Worm (Caenorhabditis elegans): ENCODE data around the gene F14D7.14.
"Not testable (repeated sequence)": the region's sequence is repeated elsewhere in the genome, so short reads cannot be mapped to it uniquely, and the experiment has no call there.

The F14D7.14 gene

DNA sequence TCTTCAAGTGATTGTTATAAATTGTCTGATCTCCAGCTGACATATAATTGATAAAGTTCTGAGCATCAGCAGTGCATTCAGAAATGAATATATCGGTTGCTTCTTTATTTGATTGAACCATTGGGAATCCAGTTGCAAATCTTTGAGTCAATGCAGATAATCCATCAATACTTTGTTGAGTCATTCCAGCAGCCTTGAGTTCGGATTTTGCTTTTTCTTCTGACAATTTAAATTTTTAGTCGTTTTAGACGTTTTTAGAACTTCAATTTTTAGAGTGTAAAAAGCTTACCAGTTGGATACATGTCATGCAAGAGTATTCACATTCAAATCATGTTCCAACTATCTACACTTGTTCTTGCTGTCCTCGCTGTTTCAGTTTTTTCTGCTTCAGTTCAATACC, at the start of gene F14D7.14:
Gene F14D7.14, plus strand, starts transcription at position 301 of the 400 bp plus-strand sequence.
- TF ChIP-seq isw-1 (GFP tag; IDR thresholded peaks at IDR 0.05); aly-2 (tag; optimal IDR thresholded peaks at IDR 0.05); nhr-11 (tag; optimal IDR thresholded peaks at IDR 0.05): not testable (repeated sequence)

DNA sequence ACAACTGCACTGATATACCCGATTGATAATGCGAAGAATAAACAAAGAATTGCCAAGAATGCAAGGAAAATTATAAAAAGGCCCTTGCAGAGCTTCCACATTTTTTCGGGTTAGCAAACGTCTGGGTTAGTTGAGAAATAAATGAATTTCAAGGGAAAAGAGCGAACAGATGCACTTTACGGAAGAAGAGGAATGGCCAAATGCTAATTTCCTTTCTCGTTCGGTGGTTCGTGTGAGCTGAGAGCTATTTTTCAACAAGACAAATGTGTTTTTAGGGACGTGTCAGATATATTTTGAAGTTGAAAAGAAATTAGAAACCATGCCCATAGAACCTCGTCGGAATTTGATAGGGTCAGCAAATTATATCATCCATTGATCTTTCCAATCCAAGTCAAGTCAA, 48.9 kb upstream of the F14D7.14 start, which contains the start of gene F40G12.2:
Gene F40G12.2, minus strand, starts transcription at position 101 of the 400 bp plus-strand sequence.
- TF ChIP-seq ama-1 (optimal IDR thresholded peaks at IDR 0.05) (no peak), unc-62 (GFP tag; optimal IDR thresholded peaks at IDR 0.05) (no peak), snu-23 (GFP tag; optimal IDR thresholded peaks at IDR 0.05) (no peak), nhr-20 (tag; optimal IDR thresholded peaks at IDR 0.05) (no peak), dpl-1 (GFP tag; optimal IDR thresholded peaks at IDR 0.05) (no peak), blmp-1 (tag; optimal IDR thresholded peaks at IDR 0.05) (no peak), egl-13 (tag; optimal IDR thresholded peaks at IDR 0.05) (no peak), skn-1 (tag; optimal IDR thresholded peaks at IDR 0.05) (no peak), isw-1 (GFP tag; IDR thresholded peaks at IDR 0.05) (no peak), sup-37 (GFP tag; optimal IDR thresholded peaks at IDR 0.05) (no peak), ceh-82 (tag; optimal IDR thresholded peaks at IDR 0.05) (no peak), sox-4 (tag; optimal IDR thresholded peaks at IDR 0.05) (no peak), ets-5 (GFP tag; IDR thresholded peaks at IDR 0.05) (no peak)

DNA sequence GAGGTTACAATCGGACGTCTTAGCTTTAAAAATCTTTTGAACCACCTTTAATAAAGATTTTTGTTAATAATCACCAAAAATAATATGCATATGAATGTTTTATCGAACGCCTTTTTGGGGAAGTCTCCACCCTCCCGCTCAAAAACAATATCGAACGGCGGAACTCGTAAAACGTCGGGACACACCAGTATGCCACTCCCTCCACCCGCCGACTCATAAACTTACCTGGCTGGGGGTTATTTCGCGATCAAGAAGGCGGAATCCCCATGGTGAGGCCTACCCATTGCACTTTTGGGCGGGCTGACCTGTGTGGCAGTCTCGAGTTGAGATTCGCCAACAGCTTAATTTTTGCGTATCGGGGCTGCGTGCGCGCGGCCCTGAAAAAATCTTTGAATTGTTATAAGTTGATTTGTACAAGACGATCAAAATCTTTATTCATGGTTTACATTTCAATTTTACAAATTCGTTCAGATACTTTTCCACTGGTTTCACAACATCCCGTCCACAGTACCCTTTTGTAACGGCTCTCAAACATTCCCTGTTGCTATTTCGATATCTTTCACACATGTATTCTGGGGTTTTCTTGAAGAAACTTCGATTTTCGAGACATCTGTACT, 42.3 kb upstream of the F14D7.14 start:
- TF ChIP-seq fkh-8 (tag; optimal IDR thresholded peaks at IDR 0.05) (no peak), hpl-2 (GFP tag; optimal IDR thresholded peaks at IDR 0.05) (no peak), nhr-19 (GFP tag; conservative IDR thresholded peaks at IDR 0.05) (no peak), mef-2 (tag; optimal IDR thresholded peaks at IDR 0.05) (no peak), fkh-4 (tag; optimal IDR thresholded peaks at IDR 0.05; ENCODE audit: borderline replicate concordance) (no peak)

DNA sequence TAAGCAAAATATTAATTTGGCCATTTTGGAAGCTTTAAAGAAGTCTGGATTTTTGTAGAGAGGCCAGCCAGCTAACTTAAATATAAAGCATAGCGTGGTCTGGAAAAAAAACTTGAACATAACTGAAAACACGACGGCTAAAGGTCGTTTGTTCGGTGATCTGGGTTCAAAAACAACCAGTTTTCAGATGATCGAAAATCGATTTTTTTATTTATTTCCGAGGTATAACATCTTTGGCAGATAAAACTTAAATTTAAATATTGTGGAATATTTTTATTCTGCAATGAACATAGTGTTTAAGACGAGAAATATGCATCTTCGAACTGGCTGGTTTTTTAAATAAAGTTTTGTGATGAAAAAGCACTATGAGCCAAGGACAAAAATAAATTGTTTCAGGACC, 41.1 kb upstream of the F14D7.14 start, which contains the start of gene F40G12.4:
Gene F40G12.4, minus strand, starts transcription at position 101 of the 400 bp plus-strand sequence.
- no peak for TF ChIP-seq efl-3 (GFP tag; optimal IDR thresholded peaks at IDR 0.05)
- no peak for TF ChIP-seq lir-3 (tag; optimal IDR thresholded peaks at IDR 0.05; ENCODE audit: poor library complexity)
- no peak for TF ChIP-seq xbp-1 (tag; optimal IDR thresholded peaks at IDR 0.05)

DNA sequence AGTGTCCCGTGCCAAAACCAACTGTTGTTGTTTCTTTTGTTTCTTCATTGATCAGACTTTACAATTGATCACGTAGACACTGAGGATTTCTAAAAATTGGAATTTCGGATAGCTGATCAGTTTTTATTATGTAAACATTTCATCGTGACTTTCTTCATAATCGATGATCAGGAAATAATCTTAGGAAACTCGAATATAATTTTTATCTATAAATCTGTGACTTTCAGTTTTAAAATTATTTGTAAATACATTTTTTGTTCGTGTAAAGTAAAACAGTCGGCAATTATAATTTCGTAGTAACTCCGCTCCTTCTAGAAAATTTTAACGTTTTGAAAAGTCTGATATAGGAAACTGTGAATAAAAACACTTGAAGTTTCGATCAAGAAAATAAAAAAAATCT, 39.0 kb upstream of the F14D7.14 start, which contains the start of gene F40G12.5:
Gene F40G12.5, minus strand, starts transcription at position 101 of the 400 bp plus-strand sequence.
- no peak for TF ChIP-seq ztf-4 (tag; optimal IDR thresholded peaks at IDR 0.05)
- no peak for TF ChIP-seq pax-3 (tag; optimal IDR thresholded peaks at IDR 0.05)
- TF ChIP-seq aha-1 (tag; optimal IDR thresholded peaks at IDR 0.05) = no peak
- no peak for TF ChIP-seq hlh-4 (tag; optimal IDR thresholded peaks at IDR 0.05)

DNA sequence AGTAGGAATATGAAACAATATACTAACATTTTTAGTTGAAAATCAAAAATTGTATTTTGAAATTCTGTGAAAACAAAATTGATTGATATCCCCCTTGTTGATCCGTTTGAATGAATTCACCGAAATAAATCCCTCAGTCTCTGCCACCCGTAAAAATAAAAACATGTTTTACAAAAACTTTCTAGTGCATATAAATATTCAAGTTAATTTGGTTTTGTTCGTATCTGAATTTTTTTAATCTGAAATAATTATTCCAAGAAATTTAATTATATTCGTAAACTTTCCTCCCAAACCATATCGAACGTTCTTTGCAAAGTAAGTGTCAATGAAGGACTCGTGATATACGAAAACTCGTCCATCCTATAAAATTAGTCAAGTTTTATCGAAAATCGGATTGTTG, 36.7 kb upstream of the F14D7.14 start, which contains the start of gene F40G12.6:
Gene F40G12.6, minus strand, starts transcription at position 101 of the 400 bp plus-strand sequence.
- TF ChIP-seq hpl-2 (GFP tag; optimal IDR thresholded peaks at IDR 0.05) (no peak), blmp-1 (tag; optimal IDR thresholded peaks at IDR 0.05) (no peak), ces-1 (GFP tag; optimal IDR thresholded peaks at IDR 0.05) (no peak), nhr-71 (tag; optimal IDR thresholded peaks at IDR 0.05) (no peak), egl-27 (tag; optimal IDR thresholded peaks at IDR 0.05) (no peak), lin-14 (GFP tag; optimal IDR thresholded peaks at IDR 0.05) (no peak), lsy-2 (tag; optimal IDR thresholded peaks at IDR 0.05) (no peak), nhr-77 (tag; optimal IDR thresholded peaks at IDR 0.05) (no peak), efl-3 (GFP tag; optimal IDR thresholded peaks at IDR 0.05) (no peak), mdl-1 (tag; optimal IDR thresholded peaks at IDR 0.05) (no peak), nhr-76 (tag; optimal IDR thresholded peaks at IDR 0.05) (no peak), unc-30 (tag; optimal IDR thresholded peaks at IDR 0.05) (no peak), C04F5.9 (tag; optimal IDR thresholded peaks at IDR 0.05) (no peak), pax-3 (tag; optimal IDR thresholded peaks at IDR 0.05) (no peak), hlh-4 (tag; optimal IDR thresholded peaks at IDR 0.05) (no peak), aly-2 (tag; optimal IDR thresholded peaks at IDR 0.05) (no peak), nhr-237 (tag; optimal IDR thresholded peaks at IDR 0.05) (no peak), elt-3 (tag; optimal IDR thresholded peaks at IDR 0.05) (no peak)

Measured in whole organism, L1 larva.